Fruit fly (Drosophila melanogaster): ENCODE data around the gene Tpi.

Gene Tpi

dm6 chr3R:30092700-30093044 lies 41.7 kb downstream of the Tpi start (continued):
- TF ChIP-seq Med (GFP tag) (peak; percentile 98), CG8359 (GFP tag; optimal IDR thresholded peaks at IDR 0.05; ENCODE audit: borderline replicate concordance) (peak; percentile 39), onecut (GFP tag; IDR thresholded peaks at IDR 0.05) (peak; percentile 71), lbe (GFP tag; optimal IDR thresholded peaks at IDR 0.05) (no peak), vnd (GFP tag; IDR thresholded peaks at IDR 0.05; ENCODE audit: partially characterized antibody) (no peak), NK7.1 (GFP tag; optimal IDR thresholded peaks at IDR 0.05) (peak; percentile 71), oc (tag; optimal IDR thresholded peaks at IDR 0.05) (peak; percentile 82), CG17568 (GFP tag; optimal IDR thresholded peaks at IDR 0.05) (peak; percentile 77), CG6175 (GFP tag; IDR thresholded peaks at IDR 0.05) (peak; percentile 81; the same call in 2 of the 3 replicates), Fer2 (tag; optimal IDR thresholded peaks at IDR 0.05) (peak; percentile 69), CG7271 (tag; optimal IDR thresholded peaks at IDR 0.05) (no peak), so (GFP tag; IDR thresholded peaks at IDR 0.05) (peak; percentile 88), ems (GFP tag; optimal IDR thresholded peaks at IDR 0.05) (peak; percentile 86), lab (GFP tag; optimal IDR thresholded peaks at IDR 0.05) (peak; percentile 92), CG7556 (GFP tag; optimal IDR thresholded peaks at IDR 0.05) (peak; percentile 83), Six4 (GFP tag; optimal IDR thresholded peaks at IDR 0.05) (peak; percentile 76), CG15073 (GFP tag; optimal IDR thresholded peaks at IDR 0.05) (peak; percentile 9), CG4730 (GFP tag; IDR thresholded peaks at IDR 0.05) (peak; percentile 75), Dbx (GFP tag; IDR thresholded peaks at IDR 0.05) (peak; percentile 90), sima (GFP tag; optimal IDR thresholded peaks at IDR 0.05) (peak; percentile 80), sens (GFP tag) (peak; percentile 95), knrl (GFP tag; IDR thresholded peaks at IDR 0.05; ENCODE audit: partially characterized antibody) (no peak), CG2875 (GFP tag; optimal IDR thresholded peaks at IDR 0.05) (peak; percentile 79), nerfin-1 (tag; optimal IDR thresholded peaks at IDR 0.05) (peak; percentile 75), inv (GFP tag; IDR thresholded peaks at IDR 0.05; ENCODE audit: partially characterized antibody) (no peak), CG5245 (GFP tag; optimal IDR thresholded peaks at IDR 0.05) (peak; percentile 79), sens-2 (GFP tag; IDR thresholded peaks at IDR 0.05) (peak; percentile 78), pita (GFP tag; optimal IDR thresholded peaks at IDR 0.05) (no peak), cg (GFP tag; optimal IDR thresholded peaks at IDR 0.05) (no peak), CG5180 (GFP tag; optimal IDR thresholded peaks at IDR 0.05) (peak; percentile 62), pzg (GFP tag; optimal IDR thresholded peaks at IDR 0.05) (peak; percentile 4), dmrt99B (tag; optimal IDR thresholded peaks at IDR 0.05) (peak; percentile 87), CG12744 (GFP tag; optimal IDR thresholded peaks at IDR 0.05) (peak; percentile 84), CG12769 (tag; optimal IDR thresholded peaks at IDR 0.05) (peak; percentile 96), kni (GFP tag; optimal IDR thresholded peaks at IDR 0.05) (peak; percentile 36), unpg (GFP tag; optimal IDR thresholded peaks at IDR 0.05) (peak; percentile 86), ash1 (GFP tag; optimal IDR thresholded peaks at IDR 0.05) (no peak), slbo (GFP tag; IDR thresholded peaks at IDR 0.05) (peak; percentile 93), hbn (GFP tag; IDR thresholded peaks at IDR 0.05; ENCODE audit: partially characterized antibody) (no peak), chif (GFP tag; optimal IDR thresholded peaks at IDR 0.05) (peak; percentile 80 to 86), CG9797 (GFP tag; optimal IDR thresholded peaks at IDR 0.05) (no peak), esg (GFP tag; conservative IDR thresholded peaks at IDR 0.05) (peak; percentile 79), Hmr (GFP tag; optimal IDR thresholded peaks at IDR 0.05) (peak; percentile 89), tin (GFP tag; optimal IDR thresholded peaks at IDR 0.05) (peak; percentile 81), CG34422 (GFP tag; IDR thresholded peaks at IDR 0.05) (peak; percentile 90), Meics (GFP tag; optimal IDR thresholded peaks at IDR 0.05) (peak; percentile 89), CG10267 (tag; optimal IDR thresholded peaks at IDR 0.05) (peak; percentile 78), dpn (GFP tag; optimal IDR thresholded peaks at IDR 0.05) (peak; percentile 87 to 88), scrt (GFP tag; optimal IDR thresholded peaks at IDR 0.05) (peak; percentile 78), amos (GFP tag; IDR thresholded peaks at IDR 0.05; ENCODE audit: partially characterized antibody) (no peak)
